Worm (Caenorhabditis elegans): ENCODE results near the gene mfsd-6.
A peak's percentile ranks its signal among the peaks of the same experiment; 100 is the strongest.

Gene mfsd-6

ce11 chrIII:7570083-7570695 is 9.0 kb downstream of the mfsd-6 start, which contains the start of gene R13A5.7:
R13A5.7 (minus strand) TSS chrIII:7570133.
- TF ChIP-seq zip-8 (tag; optimal IDR thresholded peaks at IDR 0.05) (no peak), elt-3 (tag; optimal IDR thresholded peaks at IDR 0.05) (no peak), nhr-237 (tag; optimal IDR thresholded peaks at IDR 0.05) (peak; percentile 2), M03D4.4 (tag; optimal IDR thresholded peaks at IDR 0.05) (no peak), mep-1 (tag; optimal IDR thresholded peaks at IDR 0.05) (peak; percentile 37), mab-5 (tag; optimal IDR thresholded peaks at IDR 0.05) (no peak), hlh-1 (tag; optimal IDR thresholded peaks at IDR 0.05) (peak; percentile 27), sem-2 (GFP tag; optimal IDR thresholded peaks at IDR 0.05) (no peak), unc-39 (tag; optimal IDR thresholded peaks at IDR 0.05) (no peak), unc-62 (GFP tag; optimal IDR thresholded peaks at IDR 0.05) (peak; percentile 84), pha-4 (tag; optimal IDR thresholded peaks at IDR 0.05) (peak; percentile 13), drap-1 (GFP tag; optimal IDR thresholded peaks at IDR 0.05) (peak; percentile 75), lin-13 (tag; optimal IDR thresholded peaks at IDR 0.05) (no peak), snpc-4 (tag; optimal IDR thresholded peaks at IDR 0.05) (no peak), lsy-2 (tag; optimal IDR thresholded peaks at IDR 0.05) (no peak), elt-1 (tag; optimal IDR thresholded peaks at IDR 0.05; ENCODE audit: borderline replicate concordance, insufficient read depth) (no peak), ham-2 (GFP tag; optimal IDR thresholded peaks at IDR 0.05) (peak; percentile 81), lin-32 (GFP tag; optimal IDR thresholded peaks at IDR 0.05) (no peak), bed-3 (GFP tag; optimal IDR thresholded peaks at IDR 0.05) (no peak), flh-1 (GFP tag; optimal IDR thresholded peaks at IDR 0.05) (no peak), unc-120 (tag; optimal IDR thresholded peaks at IDR 0.05; ENCODE audit: poor library complexity, severe bottlenecking) (peak; percentile 92), ces-1 (GFP tag; optimal IDR thresholded peaks at IDR 0.05) (peak; percentile 76), ceh-43 (GFP tag; optimal IDR thresholded peaks at IDR 0.05) (no peak), tbx-8 (GFP tag; optimal IDR thresholded peaks at IDR 0.05) (peak; percentile 17), ceh-83 (GFP tag; optimal IDR thresholded peaks at IDR 0.05) (no peak), nhr-28 (tag; optimal IDR thresholded peaks at IDR 0.05) (no peak), blmp-1 (tag; optimal IDR thresholded peaks at IDR 0.05) (no peak), mls-2 (tag; optimal IDR thresholded peaks at IDR 0.05) (peak; percentile 62), nhr-12 (tag; optimal IDR thresholded peaks at IDR 0.05) (no peak), ceh-39 (tag; optimal IDR thresholded peaks at IDR 0.05) (peak; percentile 19), cnd-1 (tag; optimal IDR thresholded peaks at IDR 0.05) (peak; percentile 3), nhr-2 (tag; optimal IDR thresholded peaks at IDR 0.05) (peak; percentile 46), nhr-76 (tag; optimal IDR thresholded peaks at IDR 0.05) (no peak), sptf-1 (tag; optimal IDR thresholded peaks at IDR 0.05) (peak; percentile 67), ztf-11 (tag; optimal IDR thresholded peaks at IDR 0.05) (no peak)

- TF ChIP-seq mls-2 (tag; optimal IDR thresholded peaks at IDR 0.05) (no peak), ceh-39 (tag; optimal IDR thresholded peaks at IDR 0.05) (no peak), blmp-1 (tag; optimal IDR thresholded peaks at IDR 0.05) (no peak), drap-1 (GFP tag; optimal IDR thresholded peaks at IDR 0.05) (no peak), ces-1 (GFP tag; optimal IDR thresholded peaks at IDR 0.05) (no peak), bed-3 (GFP tag; optimal IDR thresholded peaks at IDR 0.05) (no peak), nhr-28 (tag; optimal IDR thresholded peaks at IDR 0.05) (no peak)
Measured at ce11 chrIII:7566098-7566497, 13.1 kb downstream of the mfsd-6 start, which contains the start of gene ttr-32. ttr-32 (plus strand) TSS chrIII:7566411.

DNA sequence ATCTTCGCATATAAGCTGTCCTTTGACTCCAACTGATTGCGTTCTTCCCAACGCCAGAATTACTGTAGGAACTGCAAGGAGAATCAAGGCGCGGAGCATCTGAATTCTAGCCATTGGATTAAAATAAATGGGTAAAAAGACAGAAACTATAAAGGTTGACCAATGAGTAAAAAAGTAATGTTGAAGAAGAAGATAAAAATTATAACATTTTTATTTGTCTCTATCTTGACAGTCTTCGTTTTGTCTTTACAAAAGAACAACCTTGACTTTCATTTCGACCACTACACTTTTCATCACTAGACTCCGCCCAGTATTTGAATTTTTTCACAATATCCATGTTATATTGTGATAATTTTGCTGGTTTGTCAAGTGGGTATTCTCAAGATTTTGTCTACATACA is 14.0 kb downstream of the mfsd-6 start, which contains the start of gene ttr-8:
ttr-8 (minus strand) TSS at position 101 of the 400 bp plus-strand sequence.
- TF ChIP-seq nhr-237 (tag; optimal IDR thresholded peaks at IDR 0.05) (no peak), flh-1 (GFP tag; optimal IDR thresholded peaks at IDR 0.05) (no peak), nhr-12 (tag; optimal IDR thresholded peaks at IDR 0.05) (no peak), lsy-2 (tag; optimal IDR thresholded peaks at IDR 0.05) (no peak), lin-13 (tag; optimal IDR thresholded peaks at IDR 0.05) (no peak), ces-1 (GFP tag; optimal IDR thresholded peaks at IDR 0.05) (no peak), tbx-8 (GFP tag; optimal IDR thresholded peaks at IDR 0.05) (no peak), ceh-43 (GFP tag; optimal IDR thresholded peaks at IDR 0.05) (no peak), snpc-4 (tag; optimal IDR thresholded peaks at IDR 0.05) (no peak), mab-5 (tag; optimal IDR thresholded peaks at IDR 0.05) (no peak), sptf-1 (tag; optimal IDR thresholded peaks at IDR 0.05) (no peak), bed-3 (GFP tag; optimal IDR thresholded peaks at IDR 0.05) (no peak)

Data from whole organism, mixed stage, embryonic.